Worm (Caenorhabditis elegans) whole organism, late embryonic: ENCODE measurements around the gene gcy-21.
"Not testable (repeated sequence)": the region's sequence is repeated elsewhere in the genome, so short reads cannot be mapped to it uniquely, and the experiment has no call there.

Experiments used
- C08G9.2 ChIP-seq: sonication (generic microtip); optimal IDR thresholded peaks from 2 replicates; lab custom pipeline; 2016; ENCODE audit warnings: mild to moderate bottlenecking, missing genetic modification characterization, moderate library complexity, missing compliant biosample characterization
- C38D4.7 ChIP-seq: fragments of 200-800 bp; sonication (Bioruptor generic); optimal IDR thresholded peaks from 2 replicates; lab custom pipeline; 2018; ENCODE audit warnings: mild to moderate bottlenecking, missing genetic modification characterization, moderate library complexity, missing compliant biosample characterization
- F13H6.1 ChIP-seq: sonication (generic microtip); optimal IDR thresholded peaks from 2 replicates; lab custom pipeline; 2016; ENCODE audit warnings: missing genetic modification characterization, missing compliant biosample characterization
- K02D7.2 ChIP-seq: sonication (generic microtip); optimal IDR thresholded peaks from 2 replicates; lab custom pipeline; 2017; ENCODE audit warnings: mild to moderate bottlenecking, missing genetic modification characterization, missing compliant biosample characterization
- T23F11.4 ChIP-seq: fragments of 200-800 bp; sonication (Bioruptor generic); optimal IDR thresholded peaks from 2 replicates; lab custom pipeline; 2018; ENCODE audit warnings: mild to moderate bottlenecking, missing genetic modification characterization, missing compliant biosample characterization
- ceh-19 ChIP-seq: fragments of 200-800 bp; sonication (Bioruptor generic); optimal IDR thresholded peaks from 2 replicates; lab custom pipeline; 2018; ENCODE audit warnings: mild to moderate bottlenecking, missing genetic modification characterization, missing compliant biosample characterization
- ceh-22 ChIP-seq: sonication (generic microtip); optimal IDR thresholded peaks from 2 replicates; lab custom pipeline; 2017; ENCODE audit warnings: missing biosample characterization, missing genetic modification characterization
- ceh-30 ChIP-seq: fragments of 150-350 bp; optimal IDR thresholded peaks from 2 replicates; lab custom pipeline; 2014; ENCODE audit warnings: missing biosample characterization, missing genetic modification characterization
- ceh-34 ChIP-seq: sonication (generic microtip); optimal IDR thresholded peaks from 2 replicates; lab custom pipeline; 2016; ENCODE audit warnings: mild to moderate bottlenecking, missing genetic modification characterization, missing compliant biosample characterization
- ceh-48 ChIP-seq: sonication (generic microtip); optimal IDR thresholded peaks from 2 replicates; lab custom pipeline; 2016; ENCODE audit warnings: missing genetic modification characterization, inconsistent platforms, missing compliant biosample characterization
- ceh-6 ChIP-seq: fragments of 200-800 bp; sonication (Bioruptor generic); optimal IDR thresholded peaks from 2 replicates; lab custom pipeline; 2018; ENCODE audit warnings: mild to moderate bottlenecking, missing genetic modification characterization, missing compliant biosample characterization
- che-1 ChIP-seq: sonication (generic microtip); optimal IDR thresholded peaks from 2 replicates; lab custom pipeline; 2016; ENCODE audit warnings: mild to moderate bottlenecking, missing genetic modification characterization, missing compliant biosample characterization
- dve-1 ChIP-seq: sonication (generic microtip); optimal IDR thresholded peaks from 2 replicates; lab custom pipeline; 2017; ENCODE audit warnings: antibody characterized with exemption, mild to moderate bottlenecking, missing genetic modification characterization, missing compliant biosample characterization
- fkh-6 ChIP-seq: sonication (generic microtip); optimal IDR thresholded peaks from 2 replicates; lab custom pipeline; 2016; ENCODE audit warnings: missing genetic modification characterization, missing compliant biosample characterization
- hlh-8 ChIP-seq: sonication (generic microtip); optimal IDR thresholded peaks from 2 replicates; lab custom pipeline; 2016; ENCODE audit warnings: missing genotype, missing genetic modification characterization, missing compliant biosample characterization
- madf-2 ChIP-seq: sonication (generic microtip); optimal IDR thresholded peaks from 2 replicates; lab custom pipeline; 2017; ENCODE audit warnings: missing genetic modification characterization, missing compliant biosample characterization
- mec-3 ChIP-seq: sonication (generic microtip); optimal IDR thresholded peaks from 2 replicates; lab custom pipeline; 2016; ENCODE audit warnings: borderline replicate concordance, missing genetic modification characterization, missing compliant biosample characterization
- nhr-232 ChIP-seq: sonication (generic microtip); optimal IDR thresholded peaks from 2 replicates; lab custom pipeline; 2016; ENCODE audit warnings: missing genetic modification characterization, missing compliant biosample characterization
- npax-4 ChIP-seq: sonication (generic microtip); optimal IDR thresholded peaks from 2 replicates; lab custom pipeline; 2016; ENCODE audit warnings: missing genetic modification characterization, missing compliant biosample characterization
- odd-2 ChIP-seq: sonication (generic microtip); optimal IDR thresholded peaks from 2 replicates; lab custom pipeline; 2017; ENCODE audit warnings: antibody characterized with exemption, mild to moderate bottlenecking, missing genetic modification characterization, missing compliant biosample characterization
- pag-3 ChIP-seq: sonication (generic microtip); optimal IDR thresholded peaks from 2 replicates; lab custom pipeline; 2016; ENCODE audit warnings: missing compliant biosample characterization, missing genetic modification characterization, borderline replicate concordance
- pat-9 ChIP-seq: fragments of 200-800 bp; sonication (Bioruptor generic); optimal IDR thresholded peaks from 2 replicates; lab custom pipeline; 2018; ENCODE audit warnings: mild to moderate bottlenecking, missing genetic modification characterization, moderate library complexity, missing compliant biosample characterization
- pha-4 ChIP-seq: fragments of 150-350 bp; optimal IDR thresholded peaks from 2 replicates; lab custom pipeline; 2018; ENCODE audit warnings: missing biosample characterization, missing genetic modification reagents, missing genetic modification characterization
- pqm-1 ChIP-seq: sonication (generic microtip); optimal IDR thresholded peaks from 2 replicates; lab custom pipeline; 2016; ENCODE audit warnings: missing genetic modification characterization, missing compliant biosample characterization
- pros-1 ChIP-seq: fragments of 150-350 bp; optimal IDR thresholded peaks from 2 replicates; lab custom pipeline; 2014; ENCODE audit warnings: missing biosample characterization, missing genetic modification reagents, missing genetic modification characterization
- rnt-1 ChIP-seq: sonication (generic microtip); optimal IDR thresholded peaks from 2 replicates; lab custom pipeline; 2016; ENCODE audit warnings: missing genetic modification characterization, missing compliant biosample characterization
- sox-4 ChIP-seq: sonication (generic microtip); optimal IDR thresholded peaks from 2 replicates; lab custom pipeline; 2017; ENCODE audit warnings: mild to moderate bottlenecking, missing genetic modification characterization, inconsistent platforms, missing compliant biosample characterization
- syd-9 ChIP-seq: sonication (generic microtip); optimal IDR thresholded peaks from 2 replicates; lab custom pipeline; 2016; ENCODE audit warnings: mild to moderate bottlenecking, missing genetic modification characterization, moderate library complexity, missing compliant biosample characterization
- tbx-2 ChIP-seq: sonication (generic microtip); optimal IDR thresholded peaks from 2 replicates; lab custom pipeline; 2016; ENCODE audit warnings: missing genetic modification characterization, missing compliant biosample characterization
- ttx-3 ChIP-seq: sonication (generic microtip); optimal IDR thresholded peaks from 2 replicates; lab custom pipeline; 2016; ENCODE audit warnings: missing genetic modification reagents, missing genetic modification characterization, missing compliant biosample characterization
- unc-86 ChIP-seq: sonication (generic microtip); optimal IDR thresholded peaks from 2 replicates; lab custom pipeline; 2016; ENCODE audit warnings: missing genetic modification characterization, missing compliant biosample characterization
- ztf-16 ChIP-seq: sonication (generic microtip); optimal IDR thresholded peaks from 2 replicates; lab custom pipeline; 2017; ENCODE audit warnings: missing genetic modification characterization, missing compliant biosample characterization

gcy-21 gene

ce11 chrII:2622936-2623452, 36.5 kb upstream of the gcy-21 start, which contains the start of gene D2062.4:
Gene D2062.4, plus strand, starts transcription at chrII:2623402.
- not testable (repeated sequence) for TF ChIP-seq hlh-8 (tag; lab: Kevin White, UChicago); T23F11.4 (GFP tag; lab: Kevin White, UChicago); K02D7.2

- TF ChIP-seq sox-4 (tag; lab: Kevin White, UChicago): no peak
- no peak for TF ChIP-seq mec-3 (tag; lab: Kevin White, UChicago)
- no peak for TF ChIP-seq C38D4.7
- no peak for TF ChIP-seq dve-1
- no peak for TF ChIP-seq tbx-2 (tag; lab: Kevin White, UChicago)
- TF ChIP-seq T23F11.4 (GFP tag; lab: Kevin White, UChicago): no peak
- no peak for TF ChIP-seq pqm-1 (tag; lab: Kevin White, UChicago)
- no peak for TF ChIP-seq ceh-48 (tag; lab: Kevin White, UChicago)
- TF ChIP-seq unc-86: no peak
- TF ChIP-seq pag-3 (tag; lab: Kevin White, UChicago): no peak
- TF ChIP-seq F13H6.1 (tag; lab: Kevin White, UChicago): no peak
- TF ChIP-seq K02D7.2: no peak
- no peak for TF ChIP-seq ceh-22
- TF ChIP-seq pha-4 (tag; lab: Kevin White, UChicago): no peak
- no peak for TF ChIP-seq ceh-30
- TF ChIP-seq C08G9.2: no peak
Measured at ce11 chrII:2624792-2625191, 34.7 kb upstream of the gcy-21 start, which contains the start of gene lgc-28. Gene lgc-28, plus strand, starts transcription at chrII:2625092.

- TF ChIP-seq odd-2: no peak
- no peak for TF ChIP-seq ceh-48 (tag; lab: Kevin White, UChicago)
- no peak for TF ChIP-seq pqm-1 (tag; lab: Kevin White, UChicago)
- TF ChIP-seq ttx-3 (tag; lab: Kevin White, UChicago): no peak
- no peak for TF ChIP-seq C38D4.7
- no peak for TF ChIP-seq ceh-22
- no peak for TF ChIP-seq pat-9 (tag; lab: Kevin White, UChicago)
- no peak for TF ChIP-seq che-1
- TF ChIP-seq madf-2: no peak
- TF ChIP-seq syd-9 (tag; lab: Kevin White, UChicago): no peak
- TF ChIP-seq ceh-19 (GFP tag; lab: Kevin White, UChicago): no peak
- no peak for TF ChIP-seq rnt-1 (tag; lab: Kevin White, UChicago)
Measured at ce11 chrII:2627154-2627799, 32.2 kb upstream of the gcy-21 start, which contains the start of gene sri-71. Gene sri-71, plus strand, starts transcription at chrII:2627749.

ce11 chrII:2628401-2628800, 31.1 kb upstream of the gcy-21 start:
- TF ChIP-seq sox-4 (tag; lab: Kevin White, UChicago) (no peak), fkh-6 (tag; lab: Kevin White, UChicago) (no peak), syd-9 (tag; lab: Kevin White, UChicago) (no peak), ceh-34 (tag; lab: Kevin White, UChicago) (no peak), npax-4 (no peak), hlh-8 (tag; lab: Kevin White, UChicago) (no peak)

ce11 chrII:2629270-2629669, 30.2 kb upstream of the gcy-21 start, which contains the start of gene sri-37:
Gene sri-37, plus strand, starts transcription at chrII:2629570.
- TF ChIP-seq ztf-16 (tag; lab: Kevin White, UChicago): no peak
- TF ChIP-seq pqm-1 (tag; lab: Kevin White, UChicago): no peak
- no peak for TF ChIP-seq hlh-8 (tag; lab: Kevin White, UChicago)
- TF ChIP-seq ceh-30: no peak
- TF ChIP-seq nhr-232 (tag; lab: Kevin White, UChicago): no peak
- TF ChIP-seq pros-1 (tag; lab: Kevin White, UChicago): no peak
- no peak for TF ChIP-seq K02D7.2
- no peak for TF ChIP-seq F13H6.1 (tag; lab: Kevin White, UChicago)
- no peak for TF ChIP-seq ceh-22
- no peak for TF ChIP-seq dve-1
- TF ChIP-seq ceh-6 (GFP tag; lab: Kevin White, UChicago): no peak
- TF ChIP-seq syd-9 (tag; lab: Kevin White, UChicago): no peak
